Worm (Caenorhabditis elegans) whole organism, young adult: ENCODE measurements around the gene Y105C5A.26.

Source experiments
- egl-44 ChIP-seq: fragments of 200-800 bp; sonication (Bioruptor generic); IDR thresholded peaks from 2 replicates; pipeline ENCODE4 v1.3.6; 2022; ENCODE audit warnings: missing genetic modification reagents, missing genetic modification characterization, missing compliant biosample characterization
- ets-4 ChIP-seq: fragments of 200-800 bp; sonication (Bioruptor generic); optimal IDR thresholded peaks from 2 replicates; lab custom pipeline; 2018; ENCODE audit warnings: mild to moderate bottlenecking, missing genetic modification characterization, missing compliant biosample characterization
- him-1 ChIP-seq: sonication (generic microtip); optimal IDR thresholded peaks from 2 replicates; lab custom pipeline; 2016; ENCODE audit warnings: missing genotype, missing genetic modification reagents, missing genetic modification characterization, missing compliant biosample characterization
- hsf-1 ChIP-seq: fragments of 200-800 bp; sonication (Bioruptor generic); IDR thresholded peaks from 2 replicates; pipeline ENCODE4 v1.3.6; 2022; ENCODE audit warnings: missing genetic modification reagents, missing genetic modification characterization, missing compliant biosample characterization
- nfya-2 ChIP-seq: fragments of 200-800 bp; sonication (Bioruptor generic); IDR thresholded peaks from 2 replicates; pipeline ENCODE4 v1.3.6; 2022; ENCODE audit warnings: missing genetic modification reagents, missing genetic modification characterization, missing compliant biosample characterization
- sdz-38 ChIP-seq: sonication (generic microtip); optimal IDR thresholded peaks from 2 replicates; lab custom pipeline; 2016; ENCODE audit warnings: missing genotype, missing genetic modification characterization, missing compliant biosample characterization

DNA sequence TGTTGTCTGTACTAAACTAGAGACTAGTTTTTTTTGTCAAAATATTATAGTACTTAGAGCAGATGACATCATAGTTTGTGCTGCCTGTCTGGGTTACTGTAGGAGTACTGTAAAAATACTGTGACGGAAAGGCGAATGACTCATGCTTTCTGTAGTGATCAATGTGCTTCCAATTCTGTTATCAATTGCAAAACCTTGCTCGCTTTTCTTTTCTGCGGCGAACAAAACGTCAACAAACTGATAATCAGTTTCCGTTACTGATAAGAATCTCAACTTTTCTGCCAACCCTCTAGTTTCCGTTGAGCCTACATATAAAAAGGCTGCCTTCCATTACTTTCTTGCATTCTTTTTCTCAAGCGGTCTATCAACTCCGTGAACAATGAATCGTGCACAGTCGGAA lies 40.5 kb downstream of the Y105C5A.26 start, which contains the start of gene Y105C5A.13:
- TF ChIP-seq hsf-1 (GFP tag; lab: Robert Waterston, UW) (no peak), him-1 (tag; lab: Kevin White, UChicago) (no peak), ets-4 (GFP tag; lab: Kevin White, UChicago) (no peak), egl-44 (GFP tag; lab: Robert Waterston, UW) (no peak), nfya-2 (GFP tag; lab: Robert Waterston, UW) (no peak), sdz-38 (tag; lab: Kevin White, UChicago) (no peak)
